Worm (Caenorhabditis elegans) whole organism, L4 larva: ENCODE data around the gene C27H5.2.
A peak's percentile ranks its signal among the peaks of the same experiment; 100 is the strongest.

ENCODE experiments used
- ama-1 ChIP-seq: fragments of 150-350 bp; optimal IDR thresholded peaks from 2 replicates; lab custom pipeline; 2014; ENCODE audit warnings: inconsistent platforms, mixed read lengths
- arid-1 ChIP-seq: fragments of 200-800 bp; sonication (Bioruptor generic); conservative IDR thresholded peaks from 2 replicates; pipeline ENCODE4 v1.3.6; 2022; ENCODE audit warnings: missing genetic modification reagents, missing genetic modification characterization, missing compliant biosample characterization
- daf-12 ChIP-seq: fragments of 150-350 bp; optimal IDR thresholded peaks from 2 replicates; lab custom pipeline; 2014; ENCODE audit warnings: missing biosample characterization, missing genetic modification reagents, missing genetic modification characterization
- fos-1 ChIP-seq: fragments of 150-350 bp; optimal IDR thresholded peaks from 2 replicates; lab custom pipeline; 2014; ENCODE audit warnings: missing biosample characterization, missing genetic modification characterization
- lin-1 ChIP-seq: fragments of 200-800 bp; sonication (Bioruptor generic); IDR thresholded peaks from 2 replicates; pipeline ENCODE4 v1.3.6; 2022; ENCODE audit warnings: missing genetic modification reagents, missing genetic modification characterization, missing compliant biosample characterization
- lin-13 ChIP-seq: fragments of 150-350 bp; optimal IDR thresholded peaks from 2 replicates; lab custom pipeline; 2014; ENCODE audit warnings: missing biosample characterization, missing genetic modification reagents, missing genetic modification characterization
- mdl-1 ChIP-seq, 2 experiments: fragments of 150-350 bp in 1 of 2; sonication (generic microtip) in 1 of 2; optimal IDR thresholded peaks; 2 replicates each; lab custom pipeline; 2014 to 2017; ENCODE audit warnings: missing biosample characterization in 2 of 2, missing genetic modification characterization in 2 of 2
- nhr-11 ChIP-seq: fragments of 150-350 bp; optimal IDR thresholded peaks from 2 replicates; lab custom pipeline; 2014; ENCODE audit warnings: missing biosample characterization, missing genetic modification characterization
- nhr-28 ChIP-seq: fragments of 150-350 bp; optimal IDR thresholded peaks from 2 replicates; lab custom pipeline; 2014; ENCODE audit warnings: missing biosample characterization, missing genetic modification characterization
- nhr-76 ChIP-seq: fragments of 150-350 bp; optimal IDR thresholded peaks from 2 replicates; lab custom pipeline; 2014; ENCODE audit warnings: missing biosample characterization, missing genetic modification characterization
- unc-62 ChIP-seq, 3 experiments: fragments of 150-350 bp in 1 of 3; sonication (generic microtip); optimal IDR thresholded peaks in 2 of 3; peaks in 1 of 3; 1 replicate in 1 of 3; 2 replicates in 2 of 3; lab custom pipeline; 2014 to 2017; ENCODE audit warnings: missing biosample characterization in 3 of 3, missing genetic modification characterization in 3 of 3, missing genetic modification reagents in 3 of 3, missing genotype in 1 of 3

DNA sequence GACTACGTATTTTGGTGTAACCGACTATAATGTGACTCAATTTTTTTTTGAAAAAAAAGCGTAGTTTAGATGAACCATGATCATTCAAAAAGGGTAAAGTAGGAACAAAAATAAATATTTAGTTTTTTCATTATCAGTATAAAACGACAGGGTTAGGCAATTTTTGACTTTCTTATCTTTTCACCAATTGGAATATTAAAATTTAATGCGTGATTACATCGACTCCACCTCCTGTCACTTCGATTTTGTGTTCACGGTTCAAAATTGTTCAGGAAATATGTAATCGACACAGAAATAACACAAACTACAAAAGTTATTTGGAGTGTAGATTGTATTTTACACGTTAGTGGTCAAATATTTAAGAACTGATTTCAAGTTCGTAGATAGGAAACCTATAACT is 11.4 kb downstream of the C27H5.2 start:
- TF ChIP-seq fos-1 (tag; lab: Kevin White, UChicago) (no peak), ama-1 (lab: Kevin White, UChicago) (no peak), daf-12 (no peak), lin-13 (GFP tag; lab: Kevin White, UChicago) (no peak), nhr-28 (tag; lab: Kevin White, UChicago) (peak; percentile 97), nhr-11 (tag; lab: Kevin White, UChicago) (no peak), mdl-1 (tag; optimal IDR thresholded peaks at IDR 0.05; lab: Kevin White, UChicago) (no peak), unc-62 (GFP tag; optimal IDR thresholded peaks at IDR 0.05 in 1 of 2; lab: Kevin White, UChicago) (no peak), unc-62 (tag; optimal IDR thresholded peaks at IDR 0.05; lab: Kevin White, UChicago) (no peak), nhr-76 (no peak), lin-1 (GFP tag; lab: Robert Waterston, UW) (no peak), arid-1 (GFP tag; lab: Robert Waterston, UW) (no peak)
